Fruit fly (Drosophila melanogaster): Measurements from ENCODE around the gene CG14314.

CG14314 gene

DNA sequence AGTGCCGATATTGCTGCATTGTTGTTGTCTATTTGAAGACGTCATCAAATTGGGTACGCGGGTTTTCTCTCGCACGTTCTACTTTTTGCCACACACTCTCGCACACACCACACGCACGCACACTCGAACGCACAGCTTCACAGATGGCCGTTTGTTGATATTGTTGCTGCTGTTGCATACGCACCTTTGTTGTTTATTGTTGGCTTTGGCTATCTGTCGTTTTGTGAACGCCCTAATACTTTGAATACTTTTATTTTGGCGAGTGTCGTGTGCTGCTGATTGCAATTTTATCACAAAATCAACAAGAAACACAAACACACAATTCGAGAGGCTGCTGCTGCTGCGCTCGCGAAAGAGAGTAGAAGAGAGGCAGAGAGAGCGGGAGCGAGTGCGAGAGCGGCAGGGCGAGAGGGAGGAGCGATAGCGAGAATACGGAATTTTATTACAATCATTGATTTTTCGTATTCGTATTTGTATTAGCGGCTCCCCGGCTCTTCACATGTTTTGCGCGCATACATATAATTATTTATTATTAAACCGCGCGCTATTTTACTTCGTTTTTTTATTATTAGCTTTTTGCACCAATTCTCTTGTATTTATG, 17.3 kb upstream of the CG14314 start (continued):
- TF ChIP-seq zen (tag; optimal IDR thresholded peaks at IDR 0.05) = peak; percentile 47
- no peak for TF ChIP-seq CG1529 (GFP tag; optimal IDR thresholded peaks at IDR 0.05)
- TF ChIP-seq CG6689 (GFP tag; IDR thresholded peaks at IDR 0.05) = no peak
- TF ChIP-seq Eip74EF (GFP tag; optimal IDR thresholded peaks at IDR 0.05) = peak in 1 of 2 experiments; percentile 48
- TF ChIP-seq CG7271 (tag; optimal IDR thresholded peaks at IDR 0.05) = no peak
- no peak for TF ChIP-seq toy (GFP tag; IDR thresholded peaks at IDR 0.05)
- TF ChIP-seq CG11504 (tag; optimal IDR thresholded peaks at IDR 0.05) = peak; percentile 26
- peak; percentile 26 for TF ChIP-seq CG17829 (tag; optimal IDR thresholded peaks at IDR 0.05)
- TF ChIP-seq chn (GFP tag; optimal IDR thresholded peaks at IDR 0.05) = no peak
- no peak for TF ChIP-seq CG10366 (GFP tag; IDR thresholded peaks at IDR 0.05)
- peak; percentile 29 for TF ChIP-seq CG2120 (GFP tag; optimal IDR thresholded peaks at IDR 0.05)
- TF ChIP-seq CG2712 (tag; optimal IDR thresholded peaks at IDR 0.05) = no peak
- TF ChIP-seq CG8478 (optimal IDR thresholded peaks at IDR 0.05) = no peak
- no peak for TF ChIP-seq CG7786 (GFP tag; optimal IDR thresholded peaks at IDR 0.05)
- peak; percentile 76 for TF ChIP-seq CG7987 (GFP tag; optimal IDR thresholded peaks at IDR 0.05)
- TF ChIP-seq CG3407 (GFP tag; optimal IDR thresholded peaks at IDR 0.05) = peak; percentile 55
- TF ChIP-seq Mad (GFP tag; optimal IDR thresholded peaks at IDR 0.05) = peak; percentile 23
- no peak for TF ChIP-seq CG8388 (GFP tag; optimal IDR thresholded peaks at IDR 0.05)
- TF ChIP-seq nerfin-2 (GFP tag; IDR thresholded peaks at IDR 0.05; ENCODE audit: partially characterized antibody) = no peak
- TF ChIP-seq z (GFP tag; IDR thresholded peaks at IDR 0.05) = no peak
- TF ChIP-seq pzg (GFP tag; optimal IDR thresholded peaks at IDR 0.05) = no peak
- TF ChIP-seq CG14050 (GFP tag; IDR thresholded peaks at IDR 0.05) = no peak
- TF ChIP-seq org-1 (GFP tag; optimal IDR thresholded peaks at IDR 0.05) = peak; percentile 67
- TF ChIP-seq gcm2 (GFP tag; optimal IDR thresholded peaks at IDR 0.05) = no peak
- no peak for TF ChIP-seq Taf1 (GFP tag; IDR thresholded peaks at IDR 0.05)
- no peak for TF ChIP-seq bbx (GFP tag; IDR thresholded peaks at IDR 0.05; ENCODE audit: partially characterized antibody)
- TF ChIP-seq HLH4C (GFP tag; IDR thresholded peaks at IDR 0.05; ENCODE audit: partially characterized antibody) = no peak
- TF ChIP-seq oc (tag; optimal IDR thresholded peaks at IDR 0.05) = no peak
- peak; percentile 39 for TF ChIP-seq CG18476 (GFP tag; optimal IDR thresholded peaks at IDR 0.05)
- TF ChIP-seq rib (GFP tag; IDR thresholded peaks at IDR 0.05) = no peak
- TF ChIP-seq CG13296 (GFP tag; optimal IDR thresholded peaks at IDR 0.05) = peak; percentile 80
- TF ChIP-seq CG32767 (GFP tag; IDR thresholded peaks at IDR 0.05) = no peak
- no peak for TF ChIP-seq CG15073 (GFP tag; optimal IDR thresholded peaks at IDR 0.05)
- TF ChIP-seq CG11456 (GFP tag; IDR thresholded peaks at IDR 0.05) = no peak
- TF ChIP-seq CG18262 (tag; optimal IDR thresholded peaks at IDR 0.05) = peak; percentile 36
- no peak for TF ChIP-seq tx (GFP tag; optimal IDR thresholded peaks at IDR 0.05)
- TF ChIP-seq sens (GFP tag) = peak; percentile 90
- no peak for TF ChIP-seq jigr1 (GFP tag; IDR thresholded peaks at IDR 0.05)
- TF ChIP-seq wek (GFP tag; optimal IDR thresholded peaks at IDR 0.05) = peak; percentile 82
- TF ChIP-seq Abd-B (GFP tag; optimal IDR thresholded peaks at IDR 0.05) = no peak
- TF ChIP-seq sd (tag; optimal IDR thresholded peaks at IDR 0.05) = peak; percentile 81
- no peak for TF ChIP-seq CG8290 (GFP tag; optimal IDR thresholded peaks at IDR 0.05)
- peak; percentile 52 to 69 for TF ChIP-seq CG8290 (tag; optimal IDR thresholded peaks at IDR 0.05)
- no peak for TF ChIP-seq Dbx (GFP tag; IDR thresholded peaks at IDR 0.05)
- peak; percentile 42 for TF ChIP-seq NK7.1 (GFP tag; optimal IDR thresholded peaks at IDR 0.05)
- peak; percentile 49 for TF ChIP-seq da (GFP tag; optimal IDR thresholded peaks at IDR 0.05)
- TF ChIP-seq CG2202 (tag; optimal IDR thresholded peaks at IDR 0.05) = peak; percentile 61
- TF ChIP-seq CG12942 (GFP tag; optimal IDR thresholded peaks at IDR 0.05) = peak; percentile 34
- no peak for TF ChIP-seq fd3F (GFP tag; optimal IDR thresholded peaks at IDR 0.05)
- no peak for TF ChIP-seq lov (optimal IDR thresholded peaks at IDR 0.05)
- no peak for TF ChIP-seq lov (GFP tag; IDR thresholded peaks at IDR 0.05)
- no peak for TF ChIP-seq CG9609 (GFP tag; optimal IDR thresholded peaks at IDR 0.05)

All from whole organism, embryonic.